Fruit fly (Drosophila melanogaster) whole organism, embryonic: Measurements from ENCODE around the gene CG11634.

ENCODE experiments used
- CG7963 ChIP-seq: fragments of 200-800 bp; sonication (Bioruptor generic); IDR thresholded peaks from 3 replicates; pipeline ENCODE4 v1.3.6; 2022; ENCODE audit warnings: missing biosample characterization, missing genetic modification characterization; ENCODE audit not compliant: partially characterized antibody
- CHES-1-like ChIP-seq: fragments of 200-800 bp; sonication (Bioruptor generic); optimal IDR thresholded peaks from 2 replicates; lab custom pipeline; 2016; ENCODE audit warnings: missing biosample characterization, missing genetic modification characterization
- ara ChIP-seq: fragments of 200-800 bp; sonication (Bioruptor generic); IDR thresholded peaks from 2 replicates; pipeline ENCODE4 v1.3.6; 2022; ENCODE audit warnings: missing biosample characterization, missing genetic modification characterization
- eve ChIP-seq, 2 experiments: fragments of >200 bp; optimal IDR thresholded peaks; 2 replicates each; lab custom pipeline; 2017; ENCODE audit warnings: missing biosample characterization in 2 of 2, missing genetic modification characterization in 2 of 2
- gce ChIP-seq: fragments of 200-800 bp; sonication (Bioruptor generic); IDR thresholded peaks from 3 replicates; pipeline ENCODE4 v1.3.6; 2022; ENCODE audit warnings: missing biosample characterization, missing genetic modification characterization
- prd ChIP-seq, 3 experiments: fragments of >200 bp in 2 of 3; fragments of 200-800 bp in 1 of 3; sonication (Bioruptor generic) in 1 of 3; optimal IDR thresholded peaks in 2 of 3; IDR thresholded peaks in 1 of 3; 2 replicates in 2 of 3; 3 replicates in 1 of 3; pipeline versions ENCODE4 v1.3.6 to Lab custom; 2017 to 2022; ENCODE audit warnings: missing biosample characterization in 1 of 3, missing genetic modification characterization in 1 of 3

dm6 chr2L:21881504-21882124 lies 34.5 kb upstream of the CG11634 start:
- TF ChIP-seq prd (optimal IDR thresholded peaks at IDR 0.05; lab: Kevin White, UChicago) (no peak), prd (GFP tag; IDR thresholded peaks at IDR 0.05; lab: Robert Waterston, UW) (no peak), gce (GFP tag; lab: Robert Waterston, UW) (no peak), eve (GFP tag; optimal IDR thresholded peaks at IDR 0.05; lab: Kevin White, UChicago) (no peak), ara (no peak), CG7963 (GFP tag; lab: Robert Waterston, UW) (no peak), CHES-1-like (no peak)
